Worm (Caenorhabditis elegans) whole organism, L1 larva: ENCODE data around the gene srbc-38.

ENCODE experiments used
- C34B4.2 ChIP-seq: sonication (generic microtip); optimal IDR thresholded peaks from 2 replicates; lab custom pipeline; 2017; ENCODE audit warnings: mild to moderate bottlenecking, missing genetic modification characterization, missing compliant biosample characterization
- F16B12.6 ChIP-seq: fragments of 150-350 bp; optimal IDR thresholded peaks from 2 replicates; lab custom pipeline; 2014; ENCODE audit warnings: missing biosample characterization, missing genetic modification characterization
- aha-1 ChIP-seq: fragments of 150-350 bp; optimal IDR thresholded peaks from 2 replicates; lab custom pipeline; 2014; ENCODE audit warnings: missing biosample characterization, missing genetic modification characterization
- aly-2 ChIP-seq: fragments of 150-350 bp; optimal IDR thresholded peaks from 2 replicates; lab custom pipeline; 2014; ENCODE audit warnings: missing biosample characterization, missing genetic modification characterization
- blmp-1 ChIP-seq: fragments of 150-350 bp; optimal IDR thresholded peaks from 2 replicates; lab custom pipeline; 2014; ENCODE audit warnings: missing biosample characterization, missing genetic modification characterization
- ceh-8 ChIP-seq: fragments of 200-800 bp; sonication (Bioruptor generic); optimal IDR thresholded peaks from 2 replicates; lab custom pipeline; 2018; ENCODE audit warnings: mild to moderate bottlenecking, missing genetic modification characterization, moderate library complexity, missing compliant biosample characterization
- ceh-88 ChIP-seq: fragments of 200-800 bp; sonication (Bioruptor generic); IDR thresholded peaks from 2 replicates; pipeline ENCODE4 v1.3.6; 2022; ENCODE audit warnings: missing genetic modification characterization, missing compliant biosample characterization
- ceh-90 ChIP-seq: sonication (generic microtip); optimal IDR thresholded peaks from 2 replicates; lab custom pipeline; 2016; ENCODE audit warnings: missing genetic modification characterization, missing compliant biosample characterization
- dsc-1 ChIP-seq: sonication (generic microtip); optimal IDR thresholded peaks from 2 replicates; lab custom pipeline; 2016; ENCODE audit warnings: mild to moderate bottlenecking, missing genetic modification characterization, missing compliant biosample characterization
- egl-13 ChIP-seq: sonication (generic microtip); optimal IDR thresholded peaks from 2 replicates; lab custom pipeline; 2016; ENCODE audit warnings: missing genotype, missing genetic modification reagents, missing genetic modification characterization, missing compliant biosample characterization
- elt-2 ChIP-seq: sonication (generic microtip); optimal IDR thresholded peaks from 2 replicates; lab custom pipeline; 2016; ENCODE audit warnings: missing genetic modification characterization, mild to moderate bottlenecking, inconsistent platforms, missing compliant biosample characterization, missing genetic modification reagents
- elt-3 ChIP-seq, 6 experiments: fragments of 150-350 bp in 1 of 6; sonication (generic microtip); optimal IDR thresholded peaks; 2 replicates each; lab custom pipeline; 2017 to 2018; ENCODE audit warnings: missing biosample characterization in 6 of 6, missing genetic modification characterization in 6 of 6, inconsistent platforms in 1 of 6
- fkh-4 ChIP-seq: sonication (generic microtip); optimal IDR thresholded peaks from 2 replicates; lab custom pipeline; 2016; ENCODE audit warnings: missing compliant biosample characterization, missing genetic modification characterization, borderline replicate concordance
- fkh-8 ChIP-seq: sonication (generic microtip); optimal IDR thresholded peaks from 2 replicates; lab custom pipeline; 2016; ENCODE audit warnings: mild to moderate bottlenecking, missing genetic modification characterization, missing compliant biosample characterization
- hlh-17 ChIP-seq: fragments of 200-800 bp; sonication (Bioruptor generic); optimal IDR thresholded peaks from 2 replicates; lab custom pipeline; 2018; ENCODE audit warnings: missing genetic modification characterization, mild to moderate bottlenecking, missing compliant biosample characterization, moderate library complexity, borderline replicate concordance
- hlh-4 ChIP-seq: sonication (generic microtip); optimal IDR thresholded peaks from 2 replicates; lab custom pipeline; 2016; ENCODE audit warnings: mild to moderate bottlenecking, missing genetic modification characterization, missing compliant biosample characterization
- isw-1 ChIP-seq: fragments of 200-800 bp; sonication (Bioruptor generic); IDR thresholded peaks from 2 replicates; pipeline ENCODE4 v1.3.6; 2022; ENCODE audit warnings: missing genetic modification characterization, missing compliant biosample characterization
- lin-35 ChIP-seq, 2 experiments: fragments of 150-350 bp; optimal IDR thresholded peaks; 2 replicates each; lab custom pipeline; 2014; ENCODE audit warnings: missing biosample characterization in 2 of 2, missing genetic modification characterization in 2 of 2, missing genetic modification reagents in 2 of 2
- lir-3 ChIP-seq: sonication (generic microtip); optimal IDR thresholded peaks from 2 replicates; lab custom pipeline; 2016; ENCODE audit warnings: mild to moderate bottlenecking, missing genetic modification characterization, moderate library complexity, missing compliant biosample characterization; ENCODE audit not compliant: poor library complexity
- mdl-1 ChIP-seq, 2 experiments: fragments of 150-350 bp; optimal IDR thresholded peaks; 2 replicates each; lab custom pipeline; 2014 to 2017; ENCODE audit warnings: missing biosample characterization in 2 of 2, missing genetic modification characterization in 2 of 2, inconsistent platforms in 1 of 2
- mef-2 ChIP-seq: fragments of 150-350 bp; optimal IDR thresholded peaks from 2 replicates; lab custom pipeline; 2014; ENCODE audit warnings: missing biosample characterization, missing genetic modification characterization
- nhr-19 ChIP-seq: fragments of 200-800 bp; sonication (Bioruptor generic); conservative IDR thresholded peaks from 2 replicates; pipeline ENCODE4 v1.3.6; 2022; ENCODE audit warnings: missing genetic modification characterization, missing compliant biosample characterization
- nhr-20 ChIP-seq: sonication (generic microtip); optimal IDR thresholded peaks from 2 replicates; lab custom pipeline; 2016; ENCODE audit warnings: mild to moderate bottlenecking, missing genetic modification characterization, missing compliant biosample characterization
- nhr-76 ChIP-seq: sonication (generic microtip); optimal IDR thresholded peaks from 2 replicates; lab custom pipeline; 2017; ENCODE audit warnings: missing biosample characterization, missing genetic modification characterization
- nhr-85 ChIP-seq: sonication (generic microtip); peaks from one replicate; lab custom pipeline; 2016; ENCODE audit warnings: missing genetic modification characterization, inconsistent platforms, missing compliant biosample characterization
- nhr-90 ChIP-seq: sonication (generic microtip); optimal IDR thresholded peaks from 2 replicates; lab custom pipeline; 2016; ENCODE audit warnings: mild to moderate bottlenecking, missing genetic modification characterization, missing compliant biosample characterization; ENCODE audit not compliant: poor library complexity
- pag-3 ChIP-seq: sonication (generic microtip); optimal IDR thresholded peaks from 2 replicates; lab custom pipeline; 2017; ENCODE audit warnings: missing genetic modification characterization, mild to moderate bottlenecking, missing compliant biosample characterization, antibody characterized with exemption, borderline replicate concordance; ENCODE audit not compliant: insufficient read depth
- pax-3 ChIP-seq: fragments of 200-800 bp; sonication (Bioruptor generic); optimal IDR thresholded peaks from 2 replicates; lab custom pipeline; 2018; ENCODE audit warnings: mild to moderate bottlenecking, missing genetic modification characterization, moderate library complexity, missing compliant biosample characterization
- skn-1 ChIP-seq: fragments of 150-350 bp; optimal IDR thresholded peaks from 2 replicates; lab custom pipeline; 2014; ENCODE audit warnings: missing biosample characterization, missing genetic modification characterization
- snpc-4 ChIP-seq: fragments of 150-350 bp; optimal IDR thresholded peaks from 2 replicates; lab custom pipeline; 2014; ENCODE audit warnings: missing biosample characterization, missing genetic modification characterization
- snu-23 ChIP-seq: sonication (generic microtip); optimal IDR thresholded peaks from 2 replicates; lab custom pipeline; 2016; ENCODE audit warnings: missing genetic modification characterization, missing compliant biosample characterization
- sox-4 ChIP-seq: sonication (generic microtip); optimal IDR thresholded peaks from 2 replicates; lab custom pipeline; 2016; ENCODE audit warnings: missing genetic modification characterization, missing compliant biosample characterization
- swsn-7 ChIP-seq: sonication (generic microtip); optimal IDR thresholded peaks from 2 replicates; lab custom pipeline; 2016; ENCODE audit warnings: missing genetic modification characterization, missing compliant biosample characterization
- unc-30 ChIP-seq: sonication (generic microtip); optimal IDR thresholded peaks from 2 replicates; lab custom pipeline; 2017; ENCODE audit warnings: missing biosample characterization, missing genetic modification characterization
- xbp-1 ChIP-seq: sonication (generic microtip); optimal IDR thresholded peaks from 2 replicates; lab custom pipeline; 2016; ENCODE audit warnings: missing genetic modification characterization, missing compliant biosample characterization
- ztf-4 ChIP-seq: fragments of 150-350 bp; optimal IDR thresholded peaks from 2 replicates; lab custom pipeline; 2014; ENCODE audit warnings: missing biosample characterization, missing genetic modification characterization

The srbc-38 gene

ce11 chrV:664337-664847 lies 42.6 kb upstream of the srbc-38 start, which contains the start of the genes F31F4.11 and srh-266:
TSS of gene F31F4.11 (minus strand) at chrV:664437.
TSS of gene srh-266 (plus strand) at chrV:664797.
- TF ChIP-seq hlh-4 (peak; percentile 14), pag-3 (tag; lab: Kevin White, UChicago) (no peak)

DNA sequence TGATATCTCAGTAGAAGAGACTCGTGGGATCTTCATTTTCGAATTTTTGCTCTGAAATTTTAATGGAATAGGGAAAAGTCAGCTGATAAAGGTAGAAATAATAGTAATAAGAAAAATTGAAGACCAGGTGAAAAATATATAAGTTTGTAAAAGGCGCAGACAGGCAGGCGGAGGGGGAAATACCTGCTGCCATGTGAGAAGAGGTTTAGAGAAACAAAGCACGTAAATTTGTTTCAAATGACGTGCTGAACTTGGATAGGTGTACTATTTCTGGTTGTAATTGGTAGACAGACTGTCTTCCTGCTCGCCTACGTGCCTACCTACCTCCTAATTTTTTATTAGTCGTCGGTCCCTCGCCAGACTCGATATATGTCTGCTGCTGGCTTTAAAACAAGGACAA lies 39.6 kb upstream of the srbc-38 start, which contains the start of gene nhr-180:
Gene nhr-180, minus strand, starts transcription at position 52 of the 400 bp plus-strand sequence.
- TF ChIP-seq lin-35 (GFP tag; optimal IDR thresholded peaks at IDR 0.05; lab: Kevin White, UChicago) (peak in 1 of 2 experiments; percentile 52), xbp-1 (peak; percentile 17), aly-2 (tag; lab: Kevin White, UChicago) (no peak), ztf-4 (tag; lab: Kevin White, UChicago) (no peak), dsc-1 (tag; lab: Kevin White, UChicago) (no peak), mdl-1 (tag; optimal IDR thresholded peaks at IDR 0.05; lab: Kevin White, UChicago) (peak in 1 of 2 experiments; percentile 61), isw-1 (GFP tag; lab: Robert Waterston, UW) (no peak), swsn-7 (tag; lab: Kevin White, UChicago) (no peak), pax-3 (no peak), ceh-90 (no peak), ceh-8 (GFP tag; lab: Kevin White, UChicago) (no peak), nhr-90 (tag; lab: Kevin White, UChicago) (no peak), nhr-20 (peak; percentile 14), fkh-4 (no peak), elt-2 (tag; lab: Kevin White, UChicago) (peak; percentile 8), snu-23 (GFP tag; lab: Kevin White, UChicago) (peak; percentile 27), hlh-17 (GFP tag; lab: Kevin White, UChicago) (no peak), nhr-19 (GFP tag; lab: Robert Waterston, UW) (0 out of 2 replicates have a peak, but pooled peaks have one; percentile 7), elt-3 (tag; optimal IDR thresholded peaks at IDR 0.05; lab: Kevin White, UChicago) (peak in 1 of 6 experiments; percentile 8), ceh-88 (GFP tag; lab: Robert Waterston, UW) (no peak), blmp-1 (tag; lab: Kevin White, UChicago) (peak; percentile 29), fkh-8 (tag; lab: Kevin White, UChicago) (no peak), aha-1 (tag; lab: Kevin White, UChicago) (no peak), skn-1 (peak; percentile 0), unc-30 (no peak), C34B4.2 (no peak)
- TF ChIP-seq, all 84 proteins: peak for 10

DNA sequence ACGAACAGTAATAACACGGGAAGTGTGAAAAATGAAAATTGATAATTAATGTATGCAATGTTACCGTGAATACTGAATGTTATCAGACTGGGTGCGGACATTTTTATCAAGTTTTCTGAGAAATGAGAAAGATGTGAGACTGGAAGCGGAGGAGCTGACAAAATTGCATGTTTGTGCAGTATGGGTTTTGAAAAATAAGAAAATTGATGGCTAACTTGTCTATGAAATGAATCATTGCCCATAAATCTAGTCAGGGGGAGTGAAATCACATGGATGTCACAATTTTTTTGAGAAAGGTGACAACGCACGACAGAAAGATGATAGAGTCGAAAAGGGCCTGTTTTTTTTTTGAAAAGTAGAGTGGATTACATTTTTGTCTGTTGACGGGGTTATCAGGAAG lies 35.7 kb upstream of the srbc-38 start, which contains the start of gene sru-24:
Gene sru-24, minus strand, starts transcription at position 101 of the 400 bp plus-strand sequence.
- TF ChIP-seq fkh-8 (tag; lab: Kevin White, UChicago) (no peak), nhr-85 (tag; lab: Kevin White, UChicago) (peak; percentile 6), nhr-20 (no peak), pax-3 (no peak)

DNA sequence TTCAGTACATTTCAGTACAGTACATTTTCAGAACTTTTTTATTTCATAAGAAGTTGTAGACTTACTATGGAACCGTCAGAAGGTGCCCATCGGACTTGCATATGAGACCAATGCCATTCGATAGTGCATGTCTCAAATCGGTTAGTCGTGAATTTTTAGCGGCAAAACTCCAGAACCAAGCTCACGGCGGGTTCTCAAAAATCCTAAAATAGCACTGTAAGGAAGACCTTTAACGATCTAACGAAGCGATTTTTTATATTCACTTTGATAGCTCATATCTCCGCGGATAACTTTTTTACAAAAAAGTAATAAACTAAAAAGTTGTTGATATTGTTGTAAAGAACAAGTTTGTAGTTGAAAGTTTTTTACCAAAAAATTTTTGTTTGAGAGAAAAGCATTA lies 32.8 kb upstream of the srbc-38 start, which contains the start of gene sru-25:
Gene sru-25, minus strand, starts transcription at position 101 of the 400 bp plus-strand sequence.
- TF ChIP-seq sox-4 (tag; lab: Kevin White, UChicago) (no peak), egl-13 (no peak), F16B12.6 (tag; lab: Kevin White, UChicago) (no peak), nhr-76 (tag; lab: Kevin White, UChicago) (no peak), ztf-4 (tag; lab: Kevin White, UChicago) (no peak), swsn-7 (tag; lab: Kevin White, UChicago) (no peak), lir-3 (no peak), snpc-4 (tag; lab: Kevin White, UChicago) (no peak), mef-2 (tag; lab: Kevin White, UChicago) (no peak)
